Worm (Caenorhabditis elegans): ENCODE measurements around the gene ppgn-1.

DNA sequence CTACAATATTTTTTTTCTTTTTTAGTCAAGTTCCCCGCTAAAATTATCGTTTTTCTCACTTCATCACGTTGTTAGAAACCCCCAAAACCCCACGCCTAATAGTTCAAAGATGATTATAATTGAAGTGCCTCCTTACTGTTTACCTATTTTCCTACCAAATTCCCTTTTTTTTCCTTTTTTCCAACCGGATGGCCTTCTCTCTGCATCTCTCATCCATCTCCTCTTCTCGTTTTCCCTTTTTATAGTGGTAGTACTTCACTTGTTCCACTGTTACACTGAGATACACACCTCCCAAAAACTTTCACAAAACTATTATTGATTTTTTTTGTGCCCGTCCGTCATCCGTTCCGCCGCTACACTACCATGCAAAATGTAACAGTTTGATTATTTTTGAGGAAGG, 25.7 kb downstream of the ppgn-1 start, which contains the start of gene nsy-4:
- no peak for TF ChIP-seq ztf-11 (tag; optimal IDR thresholded peaks at IDR 0.05)
- no peak for TF ChIP-seq unc-62 (GFP tag; optimal IDR thresholded peaks at IDR 0.05)

All from whole organism, mixed stage, embryonic.